Fruit fly (Drosophila melanogaster): ENCODE results near the gene CG33322.

CG33322 gene

DNA sequence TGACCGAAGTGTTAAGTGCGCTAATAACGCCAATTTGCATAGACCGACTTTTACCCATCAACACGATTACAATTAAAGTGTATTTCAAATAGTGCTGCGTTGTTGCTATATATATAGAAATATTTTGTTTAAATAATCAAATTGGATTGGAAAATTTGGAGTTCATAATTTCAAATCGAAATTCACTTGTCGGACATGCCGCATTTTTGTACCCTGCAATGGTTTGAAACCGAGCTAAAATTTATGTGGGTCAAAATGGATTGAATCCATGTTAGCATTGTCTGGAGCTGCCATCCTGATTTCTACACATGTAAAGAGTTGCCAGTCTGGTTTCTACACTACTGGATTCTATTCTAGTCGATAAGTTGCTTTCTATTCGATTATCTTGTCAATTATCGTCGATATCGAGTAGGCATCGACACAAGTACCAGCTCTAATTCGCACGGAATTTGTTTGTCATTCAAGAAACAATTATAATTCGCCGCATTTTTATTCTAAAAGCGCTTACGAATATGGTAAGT, 28.7 kb downstream of the CG33322 start, which contains the start of gene Pomp (continued):
- TF ChIP-seq nom (GFP tag; optimal IDR thresholded peaks at IDR 0.05) (no peak), CG18599 (GFP tag; optimal IDR thresholded peaks at IDR 0.05) (peak; percentile 92), CG3281 (GFP tag; optimal IDR thresholded peaks at IDR 0.05) (peak; percentile 83), CG8765 (GFP tag; IDR thresholded peaks at IDR 0.05) (peak; percentile 73), CG1647 (GFP tag; optimal IDR thresholded peaks at IDR 0.05) (peak; percentile 67), CG7928 (GFP tag; optimal IDR thresholded peaks at IDR 0.05) (peak; percentile 41), CG10209 (GFP tag; optimal IDR thresholded peaks at IDR 0.05) (peak; percentile 84), gsb-n (tag; optimal IDR thresholded peaks at IDR 0.05) (peak; percentile 80), CG10959 (GFP tag; IDR thresholded peaks at IDR 0.05) (peak; percentile 71), Xrp1 (GFP tag; IDR thresholded peaks at IDR 0.05) (peak; percentile 95), fu2 (GFP tag; optimal IDR thresholded peaks at IDR 0.05) (peak; percentile 42), sr (GFP tag; IDR thresholded peaks at IDR 0.05) (peak; percentile 56; the same call in 2 of the 3 replicates), Oaz (GFP tag; IDR thresholded peaks at IDR 0.05) (peak; percentile 61), CG10321 (GFP tag; IDR thresholded peaks at IDR 0.05) (peak; percentile 60), NC2α (GFP tag; optimal IDR thresholded peaks at IDR 0.05) (no peak), CG12104 (GFP tag; optimal IDR thresholded peaks at IDR 0.05) (peak; percentile 70), ap (GFP tag; IDR thresholded peaks at IDR 0.05) (peak; percentile 54; the same call in 1 of the 2 replicates), crol (GFP tag; IDR thresholded peaks at IDR 0.05) (peak; percentile 35; the same call in 1 of the 2 replicates), Ssrp (tag; optimal IDR thresholded peaks at IDR 0.05) (peak; percentile 66), CG33557 (GFP tag; optimal IDR thresholded peaks at IDR 0.05) (no peak), CG5953 (GFP tag; IDR thresholded peaks at IDR 0.05) (peak; percentile 74), vfl (GFP tag; optimal IDR thresholded peaks at IDR 0.05) (peak; percentile 74), sisA (GFP tag; IDR thresholded peaks at IDR 0.05) (peak; percentile 80), Bgb (GFP tag; IDR thresholded peaks at IDR 0.05; ENCODE audit: partially characterized antibody) (peak; percentile 71; the same call in 1 of the 2 replicates), CG4360 (GFP tag; IDR thresholded peaks at IDR 0.05) (peak; percentile 67), shn (GFP tag; optimal IDR thresholded peaks at IDR 0.05) (peak; percentile 20), D19B (GFP tag; optimal IDR thresholded peaks at IDR 0.05) (peak; percentile 98), klu (GFP tag; IDR thresholded peaks at IDR 0.05) (peak; percentile 80; the same call in 1 of the 2 replicates), Side (GFP tag; optimal IDR thresholded peaks at IDR 0.05) (peak; percentile 57), CG34422 (GFP tag; IDR thresholded peaks at IDR 0.05) (peak; percentile 68), Med (GFP tag) (peak; percentile 90), CG6765 (GFP tag; optimal IDR thresholded peaks at IDR 0.05) (peak; percentile 79), NC2β (GFP tag; optimal IDR thresholded peaks at IDR 0.05) (peak; percentile 37), en (GFP tag; optimal IDR thresholded peaks at IDR 0.05) (peak; percentile 9), cg (GFP tag; optimal IDR thresholded peaks at IDR 0.05) (no peak), az2 (GFP tag; optimal IDR thresholded peaks at IDR 0.05) (peak; percentile 85), CG14710 (tag; optimal IDR thresholded peaks at IDR 0.05) (peak; percentile 84), nau (GFP tag; optimal IDR thresholded peaks at IDR 0.05) (peak; percentile 69), Taf1 (GFP tag; IDR thresholded peaks at IDR 0.05) (peak; percentile 44; the same call in 1 of the 2 replicates), C15 (GFP tag; IDR thresholded peaks at IDR 0.05) (peak; percentile 80; the same call in 1 of the 3 replicates), CG6272 (GFP tag; IDR thresholded peaks at IDR 0.05) (peak; percentile 85), Nf-YA (GFP tag; IDR thresholded peaks at IDR 0.05) (peak; percentile 84), Gsc (GFP tag; IDR thresholded peaks at IDR 0.05) (peak; percentile 69), odd (GFP tag; optimal IDR thresholded peaks at IDR 0.05) (peak; percentile 3), CG10543 (GFP tag; optimal IDR thresholded peaks at IDR 0.05) (peak; percentile 58), CG11247 (GFP tag; IDR thresholded peaks at IDR 0.05) (peak; percentile 89), CG11085 (GFP tag; IDR thresholded peaks at IDR 0.05) (peak; percentile 72), CG4730 (GFP tag; IDR thresholded peaks at IDR 0.05) (peak; percentile 87), hth (optimal IDR thresholded peaks at IDR 0.05) (no peak), H2.0 (GFP tag; IDR thresholded peaks at IDR 0.05) (peak; percentile 80), Jarid2 (GFP tag; optimal IDR thresholded peaks at IDR 0.05) (peak; percentile 69)

All from whole organism, embryonic.